Worm (Caenorhabditis elegans) whole organism, young adult: ENCODE data around the gene F14H8.5.

Experiments used
- B0261.1 ChIP-seq: sonication (generic microtip); optimal IDR thresholded peaks from 2 replicates; lab custom pipeline; 2016; ENCODE audit warnings: mild to moderate bottlenecking, missing genetic modification characterization, moderate library complexity, missing compliant biosample characterization
- B0336.3 ChIP-seq: fragments of 200-800 bp; sonication (Bioruptor generic); IDR thresholded peaks from 2 replicates; pipeline ENCODE4 v1.3.6; 2022; ENCODE audit warnings: missing genetic modification characterization, missing compliant biosample characterization
- F10E7.11 ChIP-seq: sonication (generic microtip); optimal IDR thresholded peaks from 2 replicates; lab custom pipeline; 2017; ENCODE audit warnings: mild to moderate bottlenecking, missing genetic modification characterization, moderate library complexity, missing compliant biosample characterization
- F23B12.7 ChIP-seq: sonication (generic microtip); optimal IDR thresholded peaks from 2 replicates; lab custom pipeline; 2017; ENCODE audit warnings: missing genetic modification characterization, mild to moderate bottlenecking, missing compliant biosample characterization, antibody characterized with exemption, moderate library complexity; ENCODE audit not compliant: insufficient read depth
- F52B5.7 ChIP-seq: sonication (generic microtip); optimal IDR thresholded peaks from 2 replicates; lab custom pipeline; 2016; ENCODE audit warnings: mild to moderate bottlenecking, missing genetic modification characterization, missing compliant biosample characterization
- F57C9.4 ChIP-seq: sonication (generic microtip); optimal IDR thresholded peaks from 2 replicates; lab custom pipeline; 2017; ENCODE audit warnings: mild to moderate bottlenecking, missing genetic modification characterization, missing compliant biosample characterization
- Y56A3A.18 ChIP-seq: fragments of 200-800 bp; sonication (Bioruptor generic); IDR thresholded peaks from 2 replicates; pipeline ENCODE4 v1.3.6; 2022; ENCODE audit warnings: missing genetic modification reagents, missing genetic modification characterization, missing compliant biosample characterization
- Y67H2A.10 ChIP-seq: fragments of 200-800 bp; sonication (Bioruptor generic); conservative IDR thresholded peaks from 2 replicates; pipeline ENCODE4 v1.3.6; 2022; ENCODE audit warnings: missing genetic modification reagents, missing genetic modification characterization, missing compliant biosample characterization
- Y79H2A.3 ChIP-seq: fragments of 200-800 bp; sonication (Bioruptor generic); conservative IDR thresholded peaks from 2 replicates; pipeline ENCODE4 v1.3.6; 2022; ENCODE audit warnings: missing genetic modification reagents, missing genetic modification characterization, missing compliant biosample characterization
- Y95B8A.8 ChIP-seq: fragments of 200-800 bp; sonication (Bioruptor generic); IDR thresholded peaks from 2 replicates; pipeline ENCODE4 v1.3.6; 2022; ENCODE audit warnings: missing genetic modification reagents, missing genetic modification characterization, missing compliant biosample characterization
- atf-7 ChIP-seq: sonication (generic microtip); optimal IDR thresholded peaks from 2 replicates; lab custom pipeline; 2017; ENCODE audit warnings: mild to moderate bottlenecking, missing genetic modification characterization, missing compliant biosample characterization
- attf-3 ChIP-seq: fragments of 200-800 bp; sonication (Bioruptor generic); conservative IDR thresholded peaks from 2 replicates; pipeline ENCODE4 v1.3.6; 2022; ENCODE audit warnings: missing genetic modification reagents, missing genetic modification characterization, missing compliant biosample characterization
- bed-2 ChIP-seq: fragments of 200-800 bp; sonication (Bioruptor generic); IDR thresholded peaks from 2 replicates; pipeline ENCODE4 v1.3.6; 2022; ENCODE audit warnings: missing genetic modification reagents, missing genetic modification characterization, missing compliant biosample characterization
- ccch-3 ChIP-seq: fragments of 200-800 bp; sonication (Bioruptor generic); optimal IDR thresholded peaks from 2 replicates; lab custom pipeline; 2018; ENCODE audit warnings: mild to moderate bottlenecking, missing genetic modification characterization, missing compliant biosample characterization
- ceh-91 ChIP-seq: fragments of 200-800 bp; sonication (Bioruptor generic); IDR thresholded peaks from 2 replicates; pipeline ENCODE4 v1.3.6; 2022; ENCODE audit warnings: missing genetic modification reagents, missing genetic modification characterization, missing compliant biosample characterization
- die-1 ChIP-seq: sonication (generic microtip); optimal IDR thresholded peaks from 2 replicates; lab custom pipeline; 2016; ENCODE audit warnings: missing genotype, mild to moderate bottlenecking, missing genetic modification characterization, missing compliant biosample characterization
- dpl-1 ChIP-seq: fragments of 150-350 bp; optimal IDR thresholded peaks from 2 replicates; lab custom pipeline; 2014; ENCODE audit warnings: missing biosample characterization, missing genetic modification reagents, missing genetic modification characterization
- egl-18 ChIP-seq: fragments of 200-800 bp; sonication (Bioruptor generic); IDR thresholded peaks from 2 replicates; pipeline ENCODE4 v1.3.6; 2022; ENCODE audit warnings: missing genetic modification reagents, missing genetic modification characterization, missing compliant biosample characterization
- egl-44 ChIP-seq: fragments of 200-800 bp; sonication (Bioruptor generic); IDR thresholded peaks from 2 replicates; pipeline ENCODE4 v1.3.6; 2022; ENCODE audit warnings: missing genetic modification reagents, missing genetic modification characterization, missing compliant biosample characterization
- hlh-12 ChIP-seq: sonication (generic microtip); optimal IDR thresholded peaks from 2 replicates; lab custom pipeline; 2016; ENCODE audit warnings: missing genetic modification characterization, missing compliant biosample characterization
- hmg-1.2 ChIP-seq: fragments of 200-800 bp; sonication (Bioruptor generic); IDR thresholded peaks from 2 replicates; pipeline ENCODE4 v1.3.6; 2022; ENCODE audit warnings: missing genetic modification reagents, missing genetic modification characterization, missing compliant biosample characterization
- hmg-20 ChIP-seq: fragments of 200-800 bp; sonication (Bioruptor generic); IDR thresholded peaks from 2 replicates; pipeline ENCODE4 v1.3.6; 2022; ENCODE audit warnings: missing genetic modification reagents, missing genetic modification characterization, missing compliant biosample characterization
- lin-26 ChIP-seq: fragments of 200-800 bp; sonication (Bioruptor generic); IDR thresholded peaks from 2 replicates; pipeline ENCODE4 v1.3.6; 2022; ENCODE audit warnings: missing genetic modification reagents, missing genetic modification characterization, missing compliant biosample characterization
- lin-35 ChIP-seq, 3 experiments: fragments of 150-350 bp in 2 of 3; sonication (generic microtip) in 1 of 3; optimal IDR thresholded peaks; 2 replicates each; lab custom pipeline; 2014 to 2018; ENCODE audit warnings: missing biosample characterization in 3 of 3, missing genetic modification characterization in 3 of 3, missing genetic modification reagents in 3 of 3
- lin-54 ChIP-seq: fragments of 200-800 bp; sonication (Bioruptor generic); optimal IDR thresholded peaks from 2 replicates; lab custom pipeline; 2018; ENCODE audit warnings: mild to moderate bottlenecking, missing genetic modification characterization, missing compliant biosample characterization
- lsy-27 ChIP-seq: sonication (generic microtip); optimal IDR thresholded peaks from 2 replicates; lab custom pipeline; 2017; ENCODE audit warnings: missing genetic modification characterization, mild to moderate bottlenecking, missing compliant biosample characterization, antibody characterized with exemption, missing genotype, borderline replicate concordance; ENCODE audit not compliant: insufficient read depth
- madf-8 ChIP-seq: fragments of 200-800 bp; sonication (Bioruptor generic); conservative IDR thresholded peaks from 2 replicates; pipeline ENCODE4 v1.3.6; 2022; ENCODE audit warnings: missing genetic modification reagents, missing genetic modification characterization, missing compliant biosample characterization
- mcd-1 ChIP-seq: fragments of 200-800 bp; sonication (Bioruptor generic); IDR thresholded peaks from 2 replicates; pipeline ENCODE4 v1.3.6; 2022; ENCODE audit warnings: missing genetic modification reagents, missing genetic modification characterization, missing compliant biosample characterization
- mxl-1 ChIP-seq: sonication (generic microtip); optimal IDR thresholded peaks from 2 replicates; lab custom pipeline; 2016; ENCODE audit warnings: missing genetic modification characterization, missing compliant biosample characterization
- nfya-1 ChIP-seq: sonication (generic microtip); optimal IDR thresholded peaks from 2 replicates; lab custom pipeline; 2017; ENCODE audit warnings: antibody characterized with exemption, missing compliant biosample characterization, missing genetic modification characterization, borderline replicate concordance; ENCODE audit not compliant: insufficient read depth
- nfya-2 ChIP-seq: fragments of 200-800 bp; sonication (Bioruptor generic); IDR thresholded peaks from 2 replicates; pipeline ENCODE4 v1.3.6; 2022; ENCODE audit warnings: missing genetic modification reagents, missing genetic modification characterization, missing compliant biosample characterization
- nhr-120 ChIP-seq: fragments of 200-800 bp; sonication (Bioruptor generic); IDR thresholded peaks from 2 replicates; pipeline ENCODE4 v1.3.6; 2022; ENCODE audit warnings: missing genetic modification characterization, missing compliant biosample characterization
- nhr-27 ChIP-seq: fragments of 200-800 bp; sonication (Bioruptor generic); optimal IDR thresholded peaks from 2 replicates; lab custom pipeline; 2018; ENCODE audit warnings: mild to moderate bottlenecking, missing genetic modification characterization, moderate library complexity, missing compliant biosample characterization
- nhr-80 ChIP-seq: sonication (generic microtip); optimal IDR thresholded peaks from 2 replicates; lab custom pipeline; 2016; ENCODE audit warnings: missing genetic modification characterization, missing compliant biosample characterization
- nhr-90 ChIP-seq: sonication (generic microtip); optimal IDR thresholded peaks from 2 replicates; lab custom pipeline; 2016; ENCODE audit warnings: missing genotype, mild to moderate bottlenecking, missing genetic modification characterization, missing compliant biosample characterization
- rec-8 ChIP-seq, 2 experiments: sonication (generic microtip); optimal IDR thresholded peaks; 2 replicates each; lab custom pipeline; 2016; ENCODE audit warnings: mild to moderate bottlenecking in 2 of 2, missing genetic modification characterization in 2 of 2, missing genetic modification reagents in 2 of 2, missing genotype in 2 of 2, missing biosample characterization in 1 of 2, missing compliant biosample characterization in 1 of 2, moderate library complexity in 1 of 2
- repo-1 ChIP-seq: sonication (generic microtip); optimal IDR thresholded peaks from 2 replicates; lab custom pipeline; 2017; ENCODE audit warnings: mild to moderate bottlenecking, missing genetic modification characterization, missing compliant biosample characterization
- rpc-1 ChIP-seq, 2 experiments: fragments of 150-350 bp in 1 of 2; sonication (generic microtip) in 1 of 2; optimal IDR thresholded peaks; 2 replicates each; lab custom pipeline; 2014 to 2018; ENCODE audit warnings: missing biosample characterization in 1 of 2, missing genetic modification characterization in 1 of 2, missing genetic modification reagents in 1 of 2, missing genotype in 1 of 2
- snpc-1.1 ChIP-seq: sonication (generic microtip); optimal IDR thresholded peaks from 2 replicates; lab custom pipeline; 2017; ENCODE audit warnings: missing genetic modification characterization, mild to moderate bottlenecking, missing compliant biosample characterization, antibody characterized with exemption, moderate library complexity, missing genotype, missing genetic modification reagents; ENCODE audit not compliant: insufficient read depth
- snpc-3.4 ChIP-seq: sonication (generic microtip); optimal IDR thresholded peaks from 2 replicates; lab custom pipeline; 2017; ENCODE audit warnings: missing genetic modification characterization, mild to moderate bottlenecking, missing compliant biosample characterization, antibody characterized with exemption, moderate library complexity, missing genotype, missing genetic modification reagents
- somi-1 ChIP-seq: fragments of 200-800 bp; sonication (Bioruptor generic); optimal IDR thresholded peaks from 2 replicates; lab custom pipeline; 2018; ENCODE audit warnings: mild to moderate bottlenecking, missing genetic modification characterization, missing compliant biosample characterization
- tbp1 ChIP-seq: fragments of 200-800 bp; sonication (Bioruptor generic); optimal IDR thresholded peaks from 2 replicates; lab custom pipeline; 2018; ENCODE audit warnings: mild to moderate bottlenecking, missing genetic modification characterization, missing compliant biosample characterization
- unc-130 ChIP-seq: sonication (generic microtip); optimal IDR thresholded peaks from 2 replicates; lab custom pipeline; 2016; ENCODE audit warnings: missing genetic modification reagents, missing genetic modification characterization, missing compliant biosample characterization
- zfh-2 ChIP-seq: fragments of 200-800 bp; sonication (Bioruptor generic); conservative IDR thresholded peaks from 2 replicates; pipeline ENCODE4 v1.3.6; 2022; ENCODE audit warnings: missing genetic modification reagents, missing genetic modification characterization, missing compliant biosample characterization
- zim-3 ChIP-seq: sonication (generic microtip); optimal IDR thresholded peaks from 2 replicates; lab custom pipeline; 2017; ENCODE audit warnings: mild to moderate bottlenecking, missing genetic modification characterization, moderate library complexity, missing compliant biosample characterization
- ztf-18 ChIP-seq: sonication (generic microtip); optimal IDR thresholded peaks from 2 replicates; lab custom pipeline; 2016; ENCODE audit warnings: missing genotype, mild to moderate bottlenecking, missing genetic modification characterization, missing compliant biosample characterization
- ztf-26 ChIP-seq: sonication (generic microtip); optimal IDR thresholded peaks from 2 replicates; lab custom pipeline; 2017; ENCODE audit warnings: missing genetic modification characterization, missing compliant biosample characterization
- ztf-3 ChIP-seq: fragments of 200-800 bp; sonication (Bioruptor generic); optimal IDR thresholded peaks from 2 replicates; lab custom pipeline; 2018; ENCODE audit warnings: mild to moderate bottlenecking, missing genetic modification characterization, missing compliant biosample characterization

Gene F14H8.5

DNA sequence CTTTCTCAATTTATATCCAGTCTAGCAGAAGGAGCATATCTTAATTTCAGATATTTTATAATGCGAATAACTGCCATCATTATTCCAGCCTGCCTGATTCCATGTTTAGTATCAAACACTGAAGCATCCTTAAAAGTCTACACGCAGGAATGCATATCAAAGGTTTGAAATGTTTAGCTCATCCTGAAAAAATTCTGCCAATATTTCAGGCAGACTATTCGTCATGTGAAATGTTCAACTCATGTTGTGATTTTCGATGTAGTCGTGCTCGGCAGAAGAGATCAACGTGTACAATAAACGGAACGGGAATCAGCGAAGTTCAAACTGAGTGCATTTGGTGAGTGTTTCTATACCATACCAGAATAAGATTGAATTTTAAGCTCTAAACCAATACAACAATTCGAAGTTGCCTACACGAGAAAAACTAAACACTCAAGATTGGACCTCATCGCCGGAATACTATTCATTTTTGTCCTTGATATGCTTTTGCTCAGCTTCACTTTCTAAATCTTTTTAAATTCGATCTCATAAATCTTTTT, 21.3 kb upstream of the F14H8.5 start, which contains the start of gene T01C3.11 (continued):
- no peak for TF ChIP-seq nhr-27 (tag; lab: Kevin White, UChicago)
- TF ChIP-seq egl-18 = no peak
- no peak for TF ChIP-seq F10E7.11 (tag; lab: Kevin White, UChicago)
- no peak for TF ChIP-seq F23B12.7 (tag; lab: Kevin White, UChicago)
- TF ChIP-seq atf-7 (tag; lab: Kevin White, UChicago) = no peak
- no peak for TF ChIP-seq attf-3
- peak; percentile 25 for TF ChIP-seq lin-54 (GFP tag; lab: Kevin White, UChicago)
- peak; percentile 35 for TF ChIP-seq snpc-1.1 (tag; lab: Kevin White, UChicago)
- no peak for TF ChIP-seq nfya-2 (GFP tag; lab: Robert Waterston, UW)
- TF ChIP-seq snpc-3.4 (tag; lab: Kevin White, UChicago) = peak; percentile 50
- no peak for TF ChIP-seq lin-26 (GFP tag; lab: Robert Waterston, UW)
- TF ChIP-seq Y67H2A.10 (GFP tag; lab: Robert Waterston, UW) = no peak
- no peak for TF ChIP-seq Y95B8A.8 (GFP tag; lab: Robert Waterston, UW)
- no peak for TF ChIP-seq mcd-1 (GFP tag; lab: Robert Waterston, UW)
- TF ChIP-seq Y56A3A.18 (GFP tag; lab: Robert Waterston, UW) = no peak
- TF ChIP-seq B0261.1 (tag; lab: Kevin White, UChicago) = no peak
- no peak for TF ChIP-seq hmg-20
- no peak for TF ChIP-seq dpl-1
- no peak for TF ChIP-seq lsy-27 (tag; lab: Kevin White, UChicago)
- TF ChIP-seq F52B5.7 (tag; lab: Kevin White, UChicago) = no peak
- TF ChIP-seq ztf-18 = no peak
- TF ChIP-seq egl-44 (GFP tag; lab: Robert Waterston, UW) = no peak
- no peak for TF ChIP-seq hlh-12 (tag; lab: Kevin White, UChicago)
- TF ChIP-seq mxl-1 (tag; lab: Kevin White, UChicago) = no peak
- TF ChIP-seq madf-8 (GFP tag; lab: Robert Waterston, UW) = no peak
- TF ChIP-seq rec-8 (tag; optimal IDR thresholded peaks at IDR 0.05; lab: Kevin White, UChicago) = no peak
- TF ChIP-seq nhr-80 = no peak
- no peak for TF ChIP-seq B0336.3 (GFP tag; lab: Robert Waterston, UW)
- TF ChIP-seq repo-1 (tag; lab: Kevin White, UChicago) = no peak
- no peak for TF ChIP-seq unc-130 (GFP tag; lab: Kevin White, UChicago)
- TF ChIP-seq nhr-120 (GFP tag; lab: Robert Waterston, UW) = no peak
- TF ChIP-seq zim-3 (tag; lab: Kevin White, UChicago) = no peak
- TF ChIP-seq nhr-90 (tag; lab: Kevin White, UChicago) = no peak
- no peak for TF ChIP-seq zfh-2 (GFP tag; lab: Robert Waterston, UW)
- TF ChIP-seq ceh-91 (GFP tag; lab: Robert Waterston, UW) = no peak
- no peak for TF ChIP-seq lin-35 (GFP tag; optimal IDR thresholded peaks at IDR 0.05; lab: Kevin White, UChicago)
- TF ChIP-seq hmg-1.2 = no peak
- no peak for TF ChIP-seq ccch-3
- TF ChIP-seq die-1 = no peak
- TF ChIP-seq rpc-1 (optimal IDR thresholded peaks at IDR 0.05; lab: Kevin White, UChicago) = no peak
- TF ChIP-seq rpc-1 (tag; optimal IDR thresholded peaks at IDR 0.05; lab: Kevin White, UChicago) = no peak
- no peak for TF ChIP-seq nfya-1 (tag; lab: Kevin White, UChicago)
- TF ChIP-seq bed-2 (GFP tag; lab: Robert Waterston, UW) = no peak
- peak; percentile 32 for TF ChIP-seq tbp1 (GFP tag; lab: Kevin White, UChicago)
- TF ChIP-seq somi-1 (GFP tag; lab: Kevin White, UChicago) = no peak
- no peak for TF ChIP-seq ztf-3
- no peak for TF ChIP-seq Y79H2A.3
- TF ChIP-seq F57C9.4 (tag; lab: Kevin White, UChicago) = no peak
- TF ChIP-seq ztf-26 (tag; lab: Kevin White, UChicago) = no peak
